Worm (Caenorhabditis elegans) whole organism, midembryonic: Measurements from ENCODE around the gene dgn-1.

Experiments used
- T22C8.4 ChIP-seq: fragments of 200-800 bp; sonication (Bioruptor generic); IDR thresholded peaks from 2 replicates; pipeline ENCODE4 v1.3.6; 2022; ENCODE audit warnings: missing genetic modification characterization, missing compliant biosample characterization
- cog-1 ChIP-seq: sonication (generic microtip); optimal IDR thresholded peaks from 2 replicates; lab custom pipeline; 2016; ENCODE audit warnings: missing genetic modification characterization, missing compliant biosample characterization
- flt-1 ChIP-seq: fragments of 200-800 bp; sonication (Bioruptor generic); IDR thresholded peaks from 2 replicates; pipeline ENCODE4 v1.3.6; 2022; ENCODE audit warnings: missing genetic modification characterization, missing compliant biosample characterization
- klf-2 ChIP-seq: fragments of 200-800 bp; sonication (Bioruptor generic); conservative IDR thresholded peaks from 2 replicates; pipeline ENCODE4 v1.3.6; 2022; ENCODE audit warnings: missing genetic modification reagents, missing genetic modification characterization, missing compliant biosample characterization
- med-1 ChIP-seq: sonication (generic microtip); optimal IDR thresholded peaks from 2 replicates; lab custom pipeline; 2017; ENCODE audit warnings: missing genetic modification characterization, mild to moderate bottlenecking, missing compliant biosample characterization, antibody characterized with exemption, missing genetic modification reagents; ENCODE audit not compliant: insufficient read depth
- ref-1 ChIP-seq: fragments of 200-800 bp; sonication (Bioruptor generic); conservative IDR thresholded peaks from 2 replicates; pipeline ENCODE4 v1.3.6; 2022; ENCODE audit warnings: missing genetic modification reagents, missing genetic modification characterization, missing compliant biosample characterization
- tab-1 ChIP-seq: fragments of 200-800 bp; sonication (Bioruptor generic); IDR thresholded peaks from 2 replicates; pipeline ENCODE4 v1.3.6; 2022; ENCODE audit warnings: missing genetic modification characterization, missing compliant biosample characterization
- ztf-23 ChIP-seq: fragments of 200-800 bp; sonication (Bioruptor generic); IDR thresholded peaks from 2 replicates; pipeline ENCODE4 v1.3.6; 2022; ENCODE audit warnings: missing genetic modification reagents, missing genetic modification characterization, missing compliant biosample characterization
- ztf-29 ChIP-seq: fragments of 200-800 bp; sonication (Bioruptor generic); IDR thresholded peaks from 2 replicates; pipeline ENCODE4 v1.3.6; 2022; ENCODE audit warnings: missing genetic modification reagents, missing genetic modification characterization, missing compliant biosample characterization

The dgn-1 gene

ce11 chrX:10888201-10888600 is 40.6 kb downstream of the dgn-1 start, which contains the start of gene F47B10.6:
F47B10.6 (plus strand) TSS chrX:10888501.
- no peak for TF ChIP-seq T22C8.4 (GFP tag; lab: Robert Waterston, UW)
- no peak for TF ChIP-seq cog-1
- no peak for TF ChIP-seq flt-1 (GFP tag; lab: Robert Waterston, UW)
- no peak for TF ChIP-seq ztf-29 (GFP tag; lab: Robert Waterston, UW)
- TF ChIP-seq ztf-23 (GFP tag; lab: Robert Waterston, UW) = no peak
- no peak for TF ChIP-seq ref-1 (GFP tag; lab: Robert Waterston, UW)
- TF ChIP-seq klf-2 (GFP tag; lab: Robert Waterston, UW) = no peak
- TF ChIP-seq tab-1 = no peak
- TF ChIP-seq med-1 (GFP tag; lab: Kevin White, UChicago) = no peak

- no peak for TF ChIP-seq ztf-29 (GFP tag; lab: Robert Waterston, UW)
- no peak for TF ChIP-seq cog-1
- TF ChIP-seq T22C8.4 (GFP tag; lab: Robert Waterston, UW) = no peak
Observed at ce11 chrX:10885872-10886271, 42.9 kb downstream of the dgn-1 start, which contains the start of gene T21E8.5. T21E8.5 (plus strand) TSS chrX:10886172.

ce11 chrX:10883203-10883602 is 45.6 kb downstream of the dgn-1 start, which contains the start of gene T21E8.7:
T21E8.7 (plus strand) TSS chrX:10883503.
- no peak for TF ChIP-seq ztf-23 (GFP tag; lab: Robert Waterston, UW)
- TF ChIP-seq flt-1 (GFP tag; lab: Robert Waterston, UW) = no peak
- no peak for TF ChIP-seq klf-2 (GFP tag; lab: Robert Waterston, UW)
- no peak for TF ChIP-seq med-1 (GFP tag; lab: Kevin White, UChicago)
- no peak for TF ChIP-seq ref-1 (GFP tag; lab: Robert Waterston, UW)
- no peak for TF ChIP-seq ztf-29 (GFP tag; lab: Robert Waterston, UW)
- TF ChIP-seq T22C8.4 (GFP tag; lab: Robert Waterston, UW) = no peak

ce11 chrX:10881984-10882383 is 46.8 kb downstream of the dgn-1 start, which contains the start of gene T21E8.6:
T21E8.6 (plus strand) TSS chrX:10882284.
- TF ChIP-seq ref-1 (GFP tag; lab: Robert Waterston, UW) (no peak), klf-2 (GFP tag; lab: Robert Waterston, UW) (no peak), flt-1 (GFP tag; lab: Robert Waterston, UW) (no peak), ztf-29 (GFP tag; lab: Robert Waterston, UW) (no peak), ztf-23 (GFP tag; lab: Robert Waterston, UW) (no peak), cog-1 (no peak), tab-1 (no peak), T22C8.4 (GFP tag; lab: Robert Waterston, UW) (no peak), med-1 (GFP tag; lab: Kevin White, UChicago) (no peak)

ce11 chrX:10880509-10880908 is 48.3 kb downstream of the dgn-1 start, which contains the start of gene T21E8.4:
T21E8.4 (plus strand) TSS chrX:10880809.
- TF ChIP-seq flt-1 (GFP tag; lab: Robert Waterston, UW) (no peak), klf-2 (GFP tag; lab: Robert Waterston, UW) (no peak), tab-1 (no peak), ztf-29 (GFP tag; lab: Robert Waterston, UW) (no peak), ztf-23 (GFP tag; lab: Robert Waterston, UW) (no peak), cog-1 (no peak), T22C8.4 (GFP tag; lab: Robert Waterston, UW) (no peak), med-1 (GFP tag; lab: Kevin White, UChicago) (no peak), ref-1 (GFP tag; lab: Robert Waterston, UW) (no peak)

- TF ChIP-seq ztf-23 (GFP tag; lab: Robert Waterston, UW) = no peak
- no peak for TF ChIP-seq med-1 (GFP tag; lab: Kevin White, UChicago)
- no peak for TF ChIP-seq cog-1
- no peak for TF ChIP-seq T22C8.4 (GFP tag; lab: Robert Waterston, UW)
- no peak for TF ChIP-seq tab-1
- TF ChIP-seq klf-2 (GFP tag; lab: Robert Waterston, UW) = no peak
- no peak for TF ChIP-seq ref-1 (GFP tag; lab: Robert Waterston, UW)
- TF ChIP-seq flt-1 (GFP tag; lab: Robert Waterston, UW) = no peak
- TF ChIP-seq ztf-29 (GFP tag; lab: Robert Waterston, UW) = no peak
Observed at ce11 chrX:10877138-10877743, 51.6 kb downstream of the dgn-1 start, which contains the start of gene pgp-6. pgp-6 (minus strand) TSS chrX:10877425.
